Worm (Caenorhabditis elegans) whole organism, late embryonic: ENCODE results near the gene sto-3.

Experiments
- dmd-4 ChIP-seq: sonication (generic microtip); optimal IDR thresholded peaks from 2 replicates; lab custom pipeline; 2016; ENCODE audit warnings: borderline replicate concordance, missing genetic modification characterization, missing compliant biosample characterization
- pqm-1 ChIP-seq: sonication (generic microtip); optimal IDR thresholded peaks from 2 replicates; lab custom pipeline; 2016; ENCODE audit warnings: missing genetic modification characterization, missing compliant biosample characterization

DNA sequence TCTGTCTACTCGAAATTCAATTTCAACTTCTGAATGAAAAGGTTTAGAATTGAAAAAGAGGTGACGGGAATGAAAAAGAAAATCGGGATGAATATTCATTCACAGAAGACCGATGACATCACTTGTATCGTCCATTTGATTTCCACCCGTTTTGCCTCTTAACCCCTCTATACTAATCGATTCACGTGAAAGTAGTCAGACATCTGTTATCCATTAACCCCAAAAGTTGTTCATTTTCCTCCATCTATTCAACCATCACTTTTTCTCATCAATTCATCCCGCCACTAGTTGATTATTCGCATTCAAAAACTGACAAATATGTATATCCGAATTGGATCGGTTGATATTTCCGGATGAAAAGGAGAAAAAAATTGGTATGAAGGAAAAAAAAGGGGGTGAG is 29.4 kb downstream of the sto-3 start:
- TF ChIP-seq pqm-1 (tag; lab: Kevin White, UChicago), result no peak
- TF ChIP-seq dmd-4, result no peak
